Worm (Caenorhabditis elegans): ENCODE measurements around the gene K07H8.11.

K07H8.11 gene

DNA sequence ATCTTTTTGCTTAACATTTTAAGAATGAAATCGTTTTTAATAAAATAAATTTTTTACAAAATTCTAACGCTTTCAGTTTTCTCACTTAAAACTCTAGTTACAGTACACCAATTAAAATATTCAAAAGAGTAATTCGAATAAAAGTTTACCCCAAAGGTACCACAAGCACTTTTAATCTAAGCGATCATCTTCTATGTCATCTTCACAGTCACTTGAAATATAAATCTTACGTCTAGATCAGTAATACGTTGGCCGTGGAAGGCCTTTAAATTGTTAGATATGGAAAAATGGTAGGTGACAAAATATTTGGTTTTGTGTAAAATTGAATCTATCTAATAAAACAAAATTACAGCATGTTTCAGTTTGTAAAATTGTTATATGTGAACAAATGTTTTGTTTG lies 27.8 kb downstream of the K07H8.11 start:
- no peak for TF ChIP-seq pes-1 (GFP tag; IDR thresholded peaks at IDR 0.05)
- TF ChIP-seq ceh-36 (tag; optimal IDR thresholded peaks at IDR 0.05) = no peak
- no peak for TF ChIP-seq tbx-37 (GFP tag; conservative IDR thresholded peaks at IDR 0.05)
- TF ChIP-seq ets-7 (tag; optimal IDR thresholded peaks at IDR 0.05) = no peak
- TF ChIP-seq hmbx-1 (tag; optimal IDR thresholded peaks at IDR 0.05) = no peak
- no peak for TF ChIP-seq tra-4 (tag; optimal IDR thresholded peaks at IDR 0.05)

DNA sequence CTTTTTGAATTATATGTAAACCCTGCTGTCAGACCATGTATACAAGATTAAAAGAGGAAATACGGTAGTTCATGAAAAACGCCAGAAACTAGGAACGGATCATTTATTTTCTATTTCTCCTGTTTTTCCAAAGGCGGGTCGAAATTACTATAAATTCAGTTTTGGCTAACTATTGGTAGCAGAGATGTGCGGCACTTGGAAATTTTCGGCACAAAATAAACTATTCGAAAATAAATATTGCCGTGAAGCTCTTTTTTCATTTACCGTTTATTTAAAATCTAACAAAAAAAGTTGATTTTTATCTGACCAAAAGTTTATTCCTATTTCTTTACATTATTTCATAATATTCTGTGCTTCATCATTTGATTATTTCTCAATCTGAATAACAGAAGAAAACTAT lies 31.0 kb downstream of the K07H8.11 start, which contains the start of gene T09A12.1:
Gene T09A12.1 (plus strand): TSS at position 301 of the 400 bp plus-strand sequence.
- TF ChIP-seq tbx-11 (GFP tag; IDR thresholded peaks at IDR 0.05) (no peak), hmbx-1 (tag; optimal IDR thresholded peaks at IDR 0.05) (no peak), hmg-4 (GFP tag; optimal IDR thresholded peaks at IDR 0.05) (no peak), B0310.2 (tag; optimal IDR thresholded peaks at IDR 0.05) (no peak), pes-1 (GFP tag; IDR thresholded peaks at IDR 0.05) (no peak), ets-7 (tag; optimal IDR thresholded peaks at IDR 0.05) (no peak), sea-1 (GFP tag; conservative IDR thresholded peaks at IDR 0.05) (no peak), ama-1 (optimal IDR thresholded peaks at IDR 0.05) (no peak), ceh-36 (tag; optimal IDR thresholded peaks at IDR 0.05) (no peak), ceh-13 (GFP tag; optimal IDR thresholded peaks at IDR 0.05) (no peak), aly-1 (tag; optimal IDR thresholded peaks at IDR 0.05) (no peak), hnd-1 (tag; optimal IDR thresholded peaks at IDR 0.05) (no peak), tra-4 (tag; optimal IDR thresholded peaks at IDR 0.05) (no peak), flt-1 (GFP tag; IDR thresholded peaks at IDR 0.05) (no peak), scrt-1 (GFP tag; IDR thresholded peaks at IDR 0.05) (no peak)

DNA sequence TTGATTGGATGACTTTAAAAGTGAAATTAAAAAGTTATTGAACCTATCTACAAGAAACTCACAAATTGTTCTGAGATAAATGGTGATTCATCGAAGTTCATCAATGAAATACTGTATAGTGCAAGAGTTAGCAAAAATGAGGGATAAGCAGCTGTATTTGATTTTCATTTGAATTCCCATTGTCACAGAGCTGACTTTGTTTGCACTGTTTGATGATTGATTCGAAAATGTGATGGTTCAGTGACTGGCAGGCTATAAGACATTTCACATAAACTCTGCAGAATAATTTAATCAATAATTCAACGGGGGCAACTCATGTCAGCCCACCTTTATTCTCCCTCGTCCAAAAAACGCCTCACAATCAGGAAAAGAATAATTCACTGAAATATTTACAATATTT lies 31.5 kb downstream of the K07H8.11 start, which contains the start of gene T09A12.8:
Gene T09A12.8 (minus strand): TSS at position 101 of the 400 bp plus-strand sequence.
- TF ChIP-seq scrt-1 (GFP tag; IDR thresholded peaks at IDR 0.05) (no peak), ama-1 (optimal IDR thresholded peaks at IDR 0.05) (no peak), hmbx-1 (tag; optimal IDR thresholded peaks at IDR 0.05) (no peak), hmg-4 (GFP tag; optimal IDR thresholded peaks at IDR 0.05) (no peak), ets-7 (tag; optimal IDR thresholded peaks at IDR 0.05) (no peak), ceh-36 (tag; optimal IDR thresholded peaks at IDR 0.05) (no peak), aly-1 (tag; optimal IDR thresholded peaks at IDR 0.05) (no peak), sea-1 (GFP tag; conservative IDR thresholded peaks at IDR 0.05) (no peak), ceh-13 (GFP tag; optimal IDR thresholded peaks at IDR 0.05) (no peak)

DNA sequence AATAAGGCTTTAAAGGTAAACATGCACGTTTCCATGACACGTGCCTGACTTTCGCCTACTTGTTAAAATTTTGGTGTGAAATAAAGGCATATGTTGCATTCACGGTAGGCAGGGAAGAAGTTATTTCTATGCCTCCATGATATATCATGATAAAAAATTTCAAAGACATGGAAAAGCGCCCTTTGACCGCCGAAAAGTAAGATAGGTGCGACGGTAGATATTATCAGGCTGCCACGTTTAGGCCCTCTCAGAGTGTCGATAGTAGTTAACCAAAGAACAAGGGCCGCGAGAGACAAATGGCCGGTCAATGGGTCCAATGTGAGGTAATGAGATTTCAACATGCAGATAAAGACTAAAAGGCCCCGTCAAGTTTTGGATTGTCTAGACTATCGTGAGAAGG lies 32.0 kb downstream of the K07H8.11 start:
- TF ChIP-seq aly-1 (tag; optimal IDR thresholded peaks at IDR 0.05) (no peak), ceh-13 (GFP tag; optimal IDR thresholded peaks at IDR 0.05) (no peak), tra-4 (tag; optimal IDR thresholded peaks at IDR 0.05) (no peak), sea-1 (GFP tag; conservative IDR thresholded peaks at IDR 0.05) (no peak), ama-1 (optimal IDR thresholded peaks at IDR 0.05) (no peak), tbx-37 (GFP tag; conservative IDR thresholded peaks at IDR 0.05) (no peak), hmg-4 (GFP tag; optimal IDR thresholded peaks at IDR 0.05) (no peak), hnd-1 (tag; optimal IDR thresholded peaks at IDR 0.05) (no peak)

DNA sequence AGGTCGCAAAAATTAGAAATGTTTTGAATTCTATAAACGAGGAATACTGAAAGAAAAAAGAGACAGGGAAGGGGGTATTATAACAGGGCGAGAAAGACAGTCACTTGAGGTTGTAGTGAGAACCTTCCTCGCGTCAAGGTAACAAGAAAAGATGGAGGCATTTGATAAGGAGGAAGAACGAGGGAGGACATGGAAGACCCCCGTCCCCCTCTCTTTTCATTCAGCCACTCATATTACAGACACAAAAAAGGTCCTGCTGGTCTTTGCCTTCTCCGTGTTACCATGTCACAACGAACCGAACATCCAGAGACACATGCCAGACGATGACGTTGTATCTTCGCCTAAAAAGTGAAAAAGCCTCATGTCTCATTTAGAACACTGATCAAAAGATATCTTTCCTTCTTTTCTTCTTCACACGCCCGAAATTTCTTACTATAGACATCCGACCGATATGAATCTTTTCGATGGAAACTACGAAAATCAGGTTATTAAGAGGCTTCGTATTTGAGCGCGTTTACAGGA lies 33.8 kb downstream of the K07H8.11 start:
- TF ChIP-seq flt-1 (GFP tag; IDR thresholded peaks at IDR 0.05) (no peak), ceh-36 (tag; optimal IDR thresholded peaks at IDR 0.05) (no peak), tbx-11 (GFP tag; IDR thresholded peaks at IDR 0.05) (no peak), ama-1 (optimal IDR thresholded peaks at IDR 0.05) (no peak), hnd-1 (tag; optimal IDR thresholded peaks at IDR 0.05) (no peak), hmg-4 (GFP tag; optimal IDR thresholded peaks at IDR 0.05) (no peak), B0310.2 (tag; optimal IDR thresholded peaks at IDR 0.05) (no peak), sea-1 (GFP tag; conservative IDR thresholded peaks at IDR 0.05) (no peak), ceh-13 (GFP tag; optimal IDR thresholded peaks at IDR 0.05) (no peak), scrt-1 (GFP tag; IDR thresholded peaks at IDR 0.05) (no peak), aly-1 (tag; optimal IDR thresholded peaks at IDR 0.05) (no peak), F13C5.2 (tag; optimal IDR thresholded peaks at IDR 0.05) (no peak), tra-4 (tag; optimal IDR thresholded peaks at IDR 0.05) (no peak), hmbx-1 (tag; optimal IDR thresholded peaks at IDR 0.05) (no peak), pes-1 (GFP tag; IDR thresholded peaks at IDR 0.05) (no peak), ets-7 (tag; optimal IDR thresholded peaks at IDR 0.05) (no peak), tbx-37 (GFP tag; conservative IDR thresholded peaks at IDR 0.05) (no peak)

DNA sequence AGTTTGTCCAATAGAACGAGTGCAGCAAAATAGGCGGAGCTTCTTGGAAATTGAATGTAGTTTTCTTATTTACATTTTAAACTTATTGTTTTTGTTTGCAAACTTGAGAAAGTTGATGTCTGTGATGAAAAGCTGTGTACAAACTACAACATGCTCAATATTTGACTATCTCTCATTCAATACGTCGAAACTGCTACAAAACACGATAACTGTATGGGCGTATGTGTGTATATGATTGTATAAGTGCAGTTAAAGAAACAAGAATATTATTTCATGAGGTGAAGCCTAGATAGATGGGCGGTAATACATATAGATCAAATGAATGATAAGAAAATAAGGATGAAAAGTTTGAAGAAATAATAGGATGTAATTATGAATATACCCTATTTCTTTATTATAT lies 35.5 kb downstream of the K07H8.11 start:
- TF ChIP-seq sea-1 (GFP tag; conservative IDR thresholded peaks at IDR 0.05) (no peak), tbx-37 (GFP tag; conservative IDR thresholded peaks at IDR 0.05) (no peak), scrt-1 (GFP tag; IDR thresholded peaks at IDR 0.05) (no peak), hnd-1 (tag; optimal IDR thresholded peaks at IDR 0.05) (no peak), hmg-4 (GFP tag; optimal IDR thresholded peaks at IDR 0.05) (no peak), B0310.2 (tag; optimal IDR thresholded peaks at IDR 0.05) (no peak), flt-1 (GFP tag; IDR thresholded peaks at IDR 0.05) (no peak), tbx-11 (GFP tag; IDR thresholded peaks at IDR 0.05) (no peak), aly-1 (tag; optimal IDR thresholded peaks at IDR 0.05) (no peak), ama-1 (optimal IDR thresholded peaks at IDR 0.05) (no peak), tra-4 (tag; optimal IDR thresholded peaks at IDR 0.05) (no peak), hmbx-1 (tag; optimal IDR thresholded peaks at IDR 0.05) (no peak), ceh-36 (tag; optimal IDR thresholded peaks at IDR 0.05) (no peak), pes-1 (GFP tag; IDR thresholded peaks at IDR 0.05) (no peak), ets-7 (tag; optimal IDR thresholded peaks at IDR 0.05) (no peak), F13C5.2 (tag; optimal IDR thresholded peaks at IDR 0.05) (no peak), ceh-13 (GFP tag; optimal IDR thresholded peaks at IDR 0.05) (no peak)

DNA sequence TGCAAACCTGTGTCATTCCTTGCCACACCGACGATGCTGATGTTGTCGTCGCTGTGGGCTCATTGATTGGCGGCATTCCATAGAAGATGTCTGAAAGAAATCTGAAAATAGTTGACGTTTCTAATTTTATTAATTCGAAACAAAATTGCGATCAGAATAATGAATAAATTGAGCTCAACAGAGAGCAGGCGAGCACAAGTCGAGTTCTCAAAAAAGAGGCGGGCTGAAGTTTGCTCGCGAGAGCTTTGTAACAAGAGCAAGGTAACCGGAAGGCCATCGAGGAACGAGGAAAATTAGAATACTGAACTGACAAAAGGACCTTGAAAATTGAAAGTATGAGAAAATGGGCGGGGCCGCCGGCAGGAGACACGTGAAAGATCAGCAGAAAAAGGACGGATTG lies 38.6 kb downstream of the K07H8.11 start, which contains the start of gene nhr-66:
Gene nhr-66 (minus strand): TSS at position 101 of the 400 bp plus-strand sequence.
- TF ChIP-seq hmg-4 (GFP tag; optimal IDR thresholded peaks at IDR 0.05) (no peak), tbx-11 (GFP tag; IDR thresholded peaks at IDR 0.05) (no peak), hnd-1 (tag; optimal IDR thresholded peaks at IDR 0.05) (no peak), pes-1 (GFP tag; IDR thresholded peaks at IDR 0.05) (no peak), ets-7 (tag; optimal IDR thresholded peaks at IDR 0.05) (no peak), tra-4 (tag; optimal IDR thresholded peaks at IDR 0.05) (no peak), hmbx-1 (tag; optimal IDR thresholded peaks at IDR 0.05) (no peak), aly-1 (tag; optimal IDR thresholded peaks at IDR 0.05) (no peak), flt-1 (GFP tag; IDR thresholded peaks at IDR 0.05) (no peak), tbx-37 (GFP tag; conservative IDR thresholded peaks at IDR 0.05) (no peak), ceh-13 (GFP tag; optimal IDR thresholded peaks at IDR 0.05) (no peak), F13C5.2 (tag; optimal IDR thresholded peaks at IDR 0.05) (no peak), sea-1 (GFP tag; conservative IDR thresholded peaks at IDR 0.05) (no peak), ceh-36 (tag; optimal IDR thresholded peaks at IDR 0.05) (no peak), ama-1 (optimal IDR thresholded peaks at IDR 0.05) (no peak), scrt-1 (GFP tag; IDR thresholded peaks at IDR 0.05) (no peak), B0310.2 (tag; optimal IDR thresholded peaks at IDR 0.05) (no peak)
